Worm (Caenorhabditis elegans) whole organism, L3 larva: Measurements from ENCODE around the gene T24C2.5.
"Not testable (repeated sequence)": the region's sequence is repeated elsewhere in the genome, so short reads cannot be mapped to it uniquely, and the experiment has no call there.

ENCODE experiments used
- R02D3.7 ChIP-seq: fragments of 150-350 bp; optimal IDR thresholded peaks from 2 replicates; lab custom pipeline; 2014; ENCODE audit warnings: missing biosample characterization, missing genetic modification characterization
- ama-1 ChIP-seq: fragments of 150-350 bp; optimal IDR thresholded peaks from 2 replicates; lab custom pipeline; 2018
- ceh-16 ChIP-seq: sonication (generic microtip); optimal IDR thresholded peaks from 2 replicates; lab custom pipeline; 2017; ENCODE audit warnings: missing biosample characterization, missing genetic modification characterization
- ceh-82 ChIP-seq: fragments of 150-350 bp; optimal IDR thresholded peaks from 2 replicates; lab custom pipeline; 2014; ENCODE audit warnings: missing biosample characterization, missing genetic modification characterization
- daf-12 ChIP-seq: fragments of 150-350 bp; optimal IDR thresholded peaks from 2 replicates; lab custom pipeline; 2014; ENCODE audit warnings: missing biosample characterization, missing genetic modification reagents, missing genetic modification characterization
- egl-5 ChIP-seq: fragments of 150-350 bp; optimal IDR thresholded peaks from 2 replicates; lab custom pipeline; 2017; ENCODE audit warnings: missing biosample characterization, missing genetic modification reagents, missing genetic modification characterization, inconsistent platforms
- elt-1 ChIP-seq: fragments of 150-350 bp; optimal IDR thresholded peaks from 2 replicates; lab custom pipeline; 2014; ENCODE audit warnings: missing biosample characterization, missing genetic modification characterization
- elt-2 ChIP-seq: sonication (generic microtip); optimal IDR thresholded peaks from 2 replicates; lab custom pipeline; 2016; ENCODE audit warnings: missing genetic modification reagents, mild to moderate bottlenecking, missing genetic modification characterization, missing compliant biosample characterization
- eor-1 ChIP-seq, 2 experiments: fragments of 150-350 bp; optimal IDR thresholded peaks; 2 replicates each; lab custom pipeline; 2014 to 2018; ENCODE audit warnings: missing biosample characterization in 2 of 2, missing genetic modification characterization in 2 of 2
- fkh-10 ChIP-seq: sonication (generic microtip); optimal IDR thresholded peaks from 2 replicates; lab custom pipeline; 2017; ENCODE audit warnings: missing biosample characterization, missing genetic modification reagents, missing genetic modification characterization
- fkh-2 ChIP-seq: fragments of 150-350 bp; optimal IDR thresholded peaks from 2 replicates; lab custom pipeline; 2014; ENCODE audit warnings: missing biosample characterization, missing genetic modification reagents, missing genetic modification characterization
- fos-1 ChIP-seq: fragments of 150-350 bp; optimal IDR thresholded peaks from 2 replicates; lab custom pipeline; 2014; ENCODE audit warnings: missing biosample characterization, missing genetic modification characterization
- hmg-11 ChIP-seq: sonication (generic microtip); optimal IDR thresholded peaks from 2 replicates; lab custom pipeline; 2016; ENCODE audit warnings: missing genetic modification characterization, missing compliant biosample characterization
- jun-1 ChIP-seq: fragments of 150-350 bp; optimal IDR thresholded peaks from 2 replicates; lab custom pipeline; 2014; ENCODE audit warnings: missing biosample characterization, missing genetic modification reagents, missing genetic modification characterization
- lin-15B ChIP-seq: fragments of 150-350 bp; optimal IDR thresholded peaks from 2 replicates; lab custom pipeline; 2014; ENCODE audit warnings: missing biosample characterization, missing genetic modification characterization
- mdl-1 ChIP-seq: fragments of 150-350 bp; optimal IDR thresholded peaks from 2 replicates; lab custom pipeline; 2014; ENCODE audit warnings: missing biosample characterization, missing genetic modification characterization
- mml-1 ChIP-seq: fragments of 150-350 bp; sonication (generic microtip); optimal IDR thresholded peaks from 3 replicates; lab custom pipeline; 2014; ENCODE audit warnings: missing biosample characterization, missing genetic modification characterization
- nfya-1 ChIP-seq: sonication (generic microtip); optimal IDR thresholded peaks from 2 replicates; lab custom pipeline; 2017; ENCODE audit warnings: missing genetic modification characterization, mild to moderate bottlenecking, missing compliant biosample characterization, antibody characterized with exemption, moderate library complexity; ENCODE audit not compliant: insufficient read depth
- nhr-11 ChIP-seq: fragments of 150-350 bp; optimal IDR thresholded peaks from 2 replicates; lab custom pipeline; 2014; ENCODE audit warnings: missing biosample characterization, missing genetic modification characterization
- nhr-12 ChIP-seq: fragments of 150-350 bp; optimal IDR thresholded peaks from 2 replicates; lab custom pipeline; 2014; ENCODE audit warnings: missing biosample characterization, missing genetic modification characterization
- nhr-23 ChIP-seq: fragments of 150-350 bp; optimal IDR thresholded peaks from 2 replicates; lab custom pipeline; 2014; ENCODE audit warnings: missing biosample characterization, missing genetic modification reagents, missing genetic modification characterization
- nhr-237 ChIP-seq: fragments of 150-350 bp; optimal IDR thresholded peaks from 2 replicates; lab custom pipeline; 2014; ENCODE audit warnings: missing biosample characterization, missing genetic modification characterization
- nhr-25 ChIP-seq: sonication (generic microtip); optimal IDR thresholded peaks from 2 replicates; lab custom pipeline; 2017; ENCODE audit warnings: missing biosample characterization, missing genetic modification characterization
- nhr-28 ChIP-seq: fragments of 150-350 bp; optimal IDR thresholded peaks from 2 replicates; lab custom pipeline; 2014; ENCODE audit warnings: missing biosample characterization, missing genetic modification characterization
- nhr-43 ChIP-seq: sonication (generic microtip); optimal IDR thresholded peaks from 2 replicates; lab custom pipeline; 2016; ENCODE audit warnings: mild to moderate bottlenecking, missing genetic modification characterization, missing compliant biosample characterization; ENCODE audit not compliant: poor library complexity, severe bottlenecking
- nhr-67 ChIP-seq: fragments of 150-350 bp; optimal IDR thresholded peaks from 2 replicates; lab custom pipeline; 2014; ENCODE audit warnings: missing biosample characterization, missing genetic modification characterization
- nhr-76 ChIP-seq: fragments of 150-350 bp; sonication (generic microtip); optimal IDR thresholded peaks from 5 replicates; lab custom pipeline; 2014; ENCODE audit warnings: missing biosample characterization, missing genetic modification characterization
- nhr-77 ChIP-seq: fragments of 150-350 bp; optimal IDR thresholded peaks from 2 replicates; lab custom pipeline; 2014; ENCODE audit warnings: missing biosample characterization, missing genetic modification characterization
- pqm-1 ChIP-seq: fragments of 150-350 bp; optimal IDR thresholded peaks from 2 replicates; lab custom pipeline; 2017; ENCODE audit warnings: missing biosample characterization, missing genetic modification characterization, inconsistent platforms
- sea-2 ChIP-seq: fragments of 150-350 bp; sonication (generic microtip); optimal IDR thresholded peaks from 4 replicates; lab custom pipeline; 2014; ENCODE audit warnings: missing biosample characterization, missing genetic modification reagents, missing genetic modification characterization
- skn-1 ChIP-seq: fragments of 150-350 bp; optimal IDR thresholded peaks from 2 replicates; lab custom pipeline; 2014; ENCODE audit warnings: missing biosample characterization, missing genetic modification characterization
- snpc-4 ChIP-seq: fragments of 150-350 bp; optimal IDR thresholded peaks from 2 replicates; lab custom pipeline; 2014; ENCODE audit warnings: missing biosample characterization, missing genetic modification characterization
- unc-62 ChIP-seq: fragments of 150-350 bp; sonication (generic microtip); optimal IDR thresholded peaks from 4 replicates; lab custom pipeline; 2014; ENCODE audit warnings: missing biosample characterization, missing genetic modification reagents, missing genetic modification characterization
- zag-1 ChIP-seq: fragments of 150-350 bp; optimal IDR thresholded peaks from 2 replicates; lab custom pipeline; 2014; ENCODE audit warnings: missing biosample characterization, missing genetic modification characterization
- ztf-11 ChIP-seq: fragments of 150-350 bp; optimal IDR thresholded peaks from 2 replicates; lab custom pipeline; 2014; ENCODE audit warnings: missing biosample characterization, missing genetic modification characterization
- ztf-4 ChIP-seq: fragments of 150-350 bp; optimal IDR thresholded peaks from 2 replicates; lab custom pipeline; 2014; ENCODE audit warnings: missing biosample characterization, missing genetic modification characterization

The T24C2.5 gene

DNA sequence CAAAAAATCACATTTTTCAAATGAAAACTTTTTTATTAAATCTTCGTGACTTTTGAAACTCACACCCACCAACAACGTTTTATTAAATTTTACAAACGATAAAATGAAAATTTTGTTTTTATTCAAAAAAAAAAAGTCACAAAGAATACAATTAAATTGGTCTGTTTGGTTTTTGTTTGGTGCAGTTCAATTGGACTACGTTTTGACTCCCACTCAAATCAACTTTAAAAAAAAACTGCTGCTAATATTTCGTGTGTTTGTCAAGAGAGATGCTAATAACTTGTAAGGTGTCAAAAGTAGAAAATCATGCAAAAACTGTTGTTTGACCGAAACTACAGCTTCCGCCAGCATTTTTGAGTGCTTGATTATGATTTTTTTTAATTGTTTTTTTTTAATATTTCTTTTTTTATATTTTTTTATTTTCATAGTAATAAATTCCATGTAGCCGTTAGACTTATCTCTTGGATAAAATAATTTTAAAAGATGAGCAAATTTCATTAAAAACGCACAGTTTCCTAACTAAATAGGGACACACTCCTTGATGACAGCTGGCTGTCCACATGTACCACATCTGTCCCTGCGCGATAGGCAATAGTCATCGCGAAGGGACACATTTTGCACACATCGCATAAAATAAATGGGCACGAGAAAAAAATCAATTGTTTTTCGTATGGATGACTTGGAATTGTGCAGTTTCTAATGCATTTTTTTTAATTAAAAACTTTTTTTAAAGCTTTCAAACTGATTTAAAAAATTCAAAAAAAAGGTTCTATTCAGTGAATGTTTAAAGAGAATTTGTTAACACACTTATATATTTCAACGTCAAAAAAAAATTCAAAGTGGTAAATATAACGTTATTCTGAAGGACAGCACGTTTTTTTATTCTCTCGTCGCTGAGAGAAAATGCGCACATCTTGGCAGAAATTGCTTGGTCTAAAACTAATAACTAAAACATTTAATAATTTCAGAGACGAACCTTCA, 8.6 kb upstream of the T24C2.5 start (continued):
- peak; percentile 100 for TF ChIP-seq jun-1
- peak; percentile 74 for TF ChIP-seq ztf-11 (tag; lab: Kevin White, UChicago)
- TF ChIP-seq fkh-10 (GFP tag; lab: Kevin White, UChicago), result peak; percentile 97
- peak; percentile 96 for TF ChIP-seq nhr-11 (tag; lab: Kevin White, UChicago)
- TF ChIP-seq ceh-16 (tag; lab: Kevin White, UChicago), result peak; percentile 87
- peak; percentile 96 for TF ChIP-seq zag-1
- peak; percentile 84 for TF ChIP-seq fkh-2 (tag; lab: Kevin White, UChicago)
- TF ChIP-seq egl-5 (tag; lab: Kevin White, UChicago), result peak; percentile 100
- peak; percentile 94 for TF ChIP-seq ztf-4 (tag; lab: Kevin White, UChicago)
- peak; percentile 96 for TF ChIP-seq R02D3.7 (tag; lab: Kevin White, UChicago)
- TF ChIP-seq eor-1 (tag; optimal IDR thresholded peaks at IDR 0.05; lab: Kevin White, UChicago), result peak in 1 of 2 experiments; percentile 86
- peak; percentile 49 for TF ChIP-seq lin-15B
- TF ChIP-seq elt-2 (tag; lab: Kevin White, UChicago), result peak; percentile 89
- peak; percentile 93 for TF ChIP-seq hmg-11
- TF ChIP-seq ceh-82 (tag; lab: Kevin White, UChicago), result peak; percentile 100
- peak; percentile 99 for TF ChIP-seq nhr-77 (tag; lab: Kevin White, UChicago)
- TF ChIP-seq nhr-12 (tag; lab: Kevin White, UChicago), result peak; percentile 38

DNA sequence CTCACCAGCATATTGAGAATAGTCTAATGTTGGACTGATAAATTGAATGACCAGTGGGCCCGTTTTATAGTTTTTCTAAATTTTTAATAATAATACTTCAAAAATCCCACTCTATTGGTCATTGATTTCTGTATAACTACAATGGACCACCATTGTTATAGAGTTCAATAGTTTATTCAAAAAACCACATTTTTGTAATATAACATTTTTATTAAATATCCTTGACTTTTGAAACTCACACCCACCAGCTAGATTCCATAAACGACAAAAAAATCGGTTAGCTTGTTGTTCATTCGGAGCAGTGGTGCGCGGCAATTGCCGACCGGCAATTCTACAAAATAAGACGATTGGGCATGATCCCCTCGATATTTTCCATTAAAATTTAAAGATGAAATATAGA, 6.7 kb upstream of the T24C2.5 start, which contains the start of gene nspc-18:
Gene nspc-18 (minus strand): TSS at position 101 of the 400 bp plus-strand sequence.
- TF ChIP-seq pqm-1 (tag; lab: Kevin White, UChicago), result no peak
- TF ChIP-seq elt-1, result no peak
- no peak for TF ChIP-seq ztf-4 (tag; lab: Kevin White, UChicago)
- no peak for TF ChIP-seq mdl-1 (tag; lab: Kevin White, UChicago)
- no peak for TF ChIP-seq nhr-11 (tag; lab: Kevin White, UChicago)
- TF ChIP-seq ama-1, result no peak
- no peak for TF ChIP-seq lin-15B

DNA sequence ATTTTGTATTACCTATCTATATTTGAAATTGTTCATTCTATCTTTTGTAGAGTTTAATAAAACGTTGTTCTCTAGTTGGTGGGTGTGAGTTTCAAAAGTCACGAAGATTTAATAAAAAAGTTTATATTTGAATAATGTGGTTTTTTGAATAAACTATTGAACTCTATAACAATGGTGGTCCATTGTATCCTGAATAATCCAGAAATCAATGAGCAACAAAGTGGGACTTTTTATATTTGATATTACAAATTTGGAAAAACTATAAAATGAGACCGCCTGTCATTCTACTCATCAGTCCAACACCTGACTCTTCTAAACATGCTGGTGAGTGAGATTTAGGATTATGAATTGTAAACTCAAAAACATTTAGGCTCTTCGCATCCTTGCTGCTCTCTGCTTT, 5.8 kb upstream of the T24C2.5 start, which contains the start of gene nspc-19:
Gene nspc-19 (plus strand): TSS at position 301 of the 400 bp plus-strand sequence.
- TF ChIP-seq nhr-23 (tag; lab: Kevin White, UChicago); nhr-25; nhr-67: not testable (repeated sequence)

DNA sequence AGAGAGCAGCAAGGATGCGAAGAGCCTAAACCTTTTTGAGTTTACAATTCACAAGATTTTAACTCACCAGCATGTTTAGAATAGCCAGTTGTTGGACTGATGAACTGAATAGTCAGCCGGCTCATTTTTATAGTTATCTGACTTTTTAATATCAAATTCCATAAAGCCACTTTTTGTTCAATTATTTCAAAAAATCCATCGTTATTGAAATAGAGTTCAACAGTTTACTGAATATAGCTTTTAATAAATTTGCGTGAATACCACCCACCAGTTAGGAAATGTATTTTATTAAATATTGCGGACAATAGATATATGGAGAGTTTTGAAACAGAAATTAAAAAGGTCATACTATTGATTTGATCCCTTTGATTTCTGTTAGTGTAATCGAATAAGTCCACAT, 4.1 kb upstream of the T24C2.5 start, which contains the start of gene nspc-20:
Gene nspc-20 (minus strand): TSS at position 101 of the 400 bp plus-strand sequence.
- no peak for TF ChIP-seq nhr-12 (tag; lab: Kevin White, UChicago)
- TF ChIP-seq unc-62 (GFP tag; lab: Kevin White, UChicago), result no peak
- no peak for TF ChIP-seq lin-15B
- TF ChIP-seq daf-12 (tag; lab: Kevin White, UChicago), result no peak
- no peak for TF ChIP-seq sea-2 (GFP tag; lab: Kevin White, UChicago)
- no peak for TF ChIP-seq zag-1
- no peak for TF ChIP-seq nhr-77 (tag; lab: Kevin White, UChicago)
- TF ChIP-seq snpc-4, result no peak
- TF ChIP-seq mml-1 (tag; lab: Kevin White, UChicago), result no peak
- TF ChIP-seq skn-1, result no peak
- no peak for TF ChIP-seq nhr-237 (tag; lab: Kevin White, UChicago)
- TF ChIP-seq nhr-76 (tag; lab: Kevin White, UChicago), result no peak
- no peak for TF ChIP-seq nfya-1 (tag; lab: Kevin White, UChicago)
- no peak for TF ChIP-seq fos-1 (tag; lab: Kevin White, UChicago)
- no peak for TF ChIP-seq R02D3.7 (tag; lab: Kevin White, UChicago)
- no peak for TF ChIP-seq hmg-11
- no peak for TF ChIP-seq ama-1
- TF ChIP-seq nhr-43 (tag; lab: Kevin White, UChicago), result no peak
- no peak for TF ChIP-seq nhr-28 (tag; lab: Kevin White, UChicago)
- TF ChIP-seq nhr-23 (tag; lab: Kevin White, UChicago), result no peak
- TF ChIP-seq, all 47 proteins: peak for 0
